Worm (Caenorhabditis elegans) whole organism, L2 larva: ENCODE data around the gene srt-28.

Experiments used
- egl-27 ChIP-seq: sonication (generic microtip); optimal IDR thresholded peaks from 3 replicates; lab custom pipeline; 2017; ENCODE audit warnings: missing biosample characterization, missing genetic modification reagents, missing genetic modification characterization
- lin-13 ChIP-seq: fragments of 150-350 bp; optimal IDR thresholded peaks from 2 replicates; lab custom pipeline; 2014; ENCODE audit warnings: missing biosample characterization, missing genetic modification reagents, missing genetic modification characterization
- mdl-1 ChIP-seq, 2 experiments: fragments of 150-350 bp in 1 of 2; sonication (generic microtip) in 1 of 2; optimal IDR thresholded peaks; 2 replicates each; lab custom pipeline; 2017; ENCODE audit warnings: missing biosample characterization in 2 of 2, missing genetic modification characterization in 2 of 2

DNA sequence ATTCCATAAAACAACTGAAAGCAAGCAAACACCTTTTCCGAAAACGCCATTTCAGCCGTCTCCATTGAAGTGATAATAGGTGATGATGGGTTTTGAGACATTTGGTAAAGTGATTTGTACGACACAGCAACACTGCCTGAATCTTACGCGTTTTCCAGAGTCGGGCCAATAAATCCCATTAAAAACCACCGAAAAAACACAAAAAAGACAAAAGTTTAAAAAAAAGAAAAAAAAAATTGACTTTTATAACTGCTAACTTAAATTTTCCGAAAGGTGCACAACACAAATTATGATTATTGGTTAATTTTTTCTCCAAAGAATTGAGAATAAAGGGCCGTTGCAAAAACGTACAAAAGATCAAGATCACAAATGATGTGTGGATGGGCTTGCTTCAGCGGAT lies 20.9 kb upstream of the srt-28 start, which contains the start of gene srg-57:
- TF ChIP-seq lin-13 (GFP tag; lab: Kevin White, UChicago) (no peak), egl-27 (tag; lab: Kevin White, UChicago) (no peak), mdl-1 (tag; optimal IDR thresholded peaks at IDR 0.05; lab: Kevin White, UChicago) (no peak)
